Worm (Caenorhabditis elegans): ENCODE results near the gene F45E1.1.
A peak's percentile ranks its signal among the peaks of the same experiment; 100 is the strongest.

DNA sequence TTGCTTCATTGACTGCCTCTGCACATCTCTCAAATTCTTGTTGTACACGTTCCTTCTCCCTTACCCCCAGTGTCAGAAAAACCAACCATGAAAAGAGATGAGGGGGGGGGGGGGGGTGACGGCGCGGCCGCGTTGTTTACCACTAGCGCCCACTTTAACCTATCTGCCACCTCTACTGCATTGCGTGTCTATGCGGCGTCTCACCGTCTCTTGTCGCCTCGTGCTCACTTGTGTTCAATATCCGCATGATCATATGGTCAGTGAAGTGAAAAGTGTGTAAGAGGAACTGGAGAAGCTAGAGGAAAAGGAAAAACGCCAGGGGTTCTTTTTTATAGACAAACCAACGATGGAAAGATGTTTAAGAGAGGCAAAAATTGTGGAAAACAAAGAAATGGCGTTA, 16.2 kb downstream of the F45E1.1 start:
- no peak for TF ChIP-seq nhr-76 (tag; optimal IDR thresholded peaks at IDR 0.05)
- no peak for TF ChIP-seq ces-1 (GFP tag; optimal IDR thresholded peaks at IDR 0.05)
- TF ChIP-seq blmp-1 (tag; optimal IDR thresholded peaks at IDR 0.05) = no peak
- TF ChIP-seq unc-39 (tag; optimal IDR thresholded peaks at IDR 0.05) = no peak
- TF ChIP-seq mep-1 (tag; optimal IDR thresholded peaks at IDR 0.05) = peak; percentile 39
- no peak for TF ChIP-seq nhr-12 (tag; optimal IDR thresholded peaks at IDR 0.05)
- TF ChIP-seq pha-4 (tag; optimal IDR thresholded peaks at IDR 0.05) = peak; percentile 81
- TF ChIP-seq ztf-11 (tag; optimal IDR thresholded peaks at IDR 0.05) = no peak
- no peak for TF ChIP-seq lsy-2 (tag; optimal IDR thresholded peaks at IDR 0.05)
- no peak for TF ChIP-seq flh-1 (GFP tag; optimal IDR thresholded peaks at IDR 0.05)
- TF ChIP-seq snpc-4 (tag; optimal IDR thresholded peaks at IDR 0.05) = no peak

Measured in whole organism, mixed stage, embryonic.